Fruit fly (Drosophila melanogaster): ENCODE data around the gene hid.

The hid gene

DNA sequence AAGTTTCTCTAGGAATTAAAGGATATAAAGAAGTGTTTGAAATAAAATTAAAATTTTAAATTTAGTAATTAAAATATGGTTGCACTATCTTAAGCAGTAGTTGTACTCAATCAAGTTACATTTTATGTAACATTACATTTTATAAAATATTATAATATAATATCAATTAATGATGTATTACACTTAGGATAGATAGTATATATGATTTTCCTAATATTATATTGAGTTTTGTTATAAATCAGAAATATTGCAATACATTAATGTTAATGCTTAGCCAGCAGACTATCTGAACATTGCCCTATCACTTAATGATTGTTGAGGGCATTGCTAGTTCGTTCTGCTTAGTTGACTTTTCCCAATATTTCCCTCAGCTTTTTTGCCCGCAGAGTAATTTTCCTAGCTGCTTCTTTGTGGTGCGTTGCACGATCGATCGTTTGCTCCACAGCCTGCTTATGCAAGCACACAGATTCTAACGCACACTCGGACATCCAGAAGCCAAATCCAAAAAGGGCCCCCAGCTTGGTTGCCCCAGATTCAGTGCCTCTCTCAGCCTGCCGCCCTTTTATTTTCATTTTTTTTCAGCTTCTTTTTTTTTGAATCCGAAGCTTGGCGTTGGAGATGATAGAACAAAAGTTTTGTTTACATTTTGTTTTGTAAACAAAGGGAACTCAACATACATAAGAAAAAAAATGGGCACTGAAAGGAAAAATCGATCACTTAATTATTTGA lies 41.4 kb upstream of the hid start (continued):
- TF ChIP-seq Dek (tag; optimal IDR thresholded peaks at IDR 0.05) (no peak), trem (tag; optimal IDR thresholded peaks at IDR 0.05) (no peak), sob (GFP tag; IDR thresholded peaks at IDR 0.05) (no peak), sqz (GFP tag; optimal IDR thresholded peaks at IDR 0.05) (peak; percentile 80), dysf (GFP tag; IDR thresholded peaks at IDR 0.05) (no peak), cad (GFP tag; optimal IDR thresholded peaks at IDR 0.05) (no peak), Bteb2 (GFP tag; optimal IDR thresholded peaks at IDR 0.05) (no peak), CG10209 (GFP tag; optimal IDR thresholded peaks at IDR 0.05) (no peak), CG3281 (GFP tag; optimal IDR thresholded peaks at IDR 0.05) (no peak), CG32772 (GFP tag; IDR thresholded peaks at IDR 0.05) (peak; percentile 50; the same call in 1 of the 2 replicates), CG1647 (GFP tag; optimal IDR thresholded peaks at IDR 0.05) (no peak), lbe (GFP tag; optimal IDR thresholded peaks at IDR 0.05) (no peak), CG4360 (GFP tag; IDR thresholded peaks at IDR 0.05) (0 out of 2 replicates have a peak, but pooled peaks have one; percentile 7), CG11695 (GFP tag; IDR thresholded peaks at IDR 0.05) (no peak), HLH4C (GFP tag; IDR thresholded peaks at IDR 0.05; ENCODE audit: partially characterized antibody) (no peak), onecut (GFP tag; IDR thresholded peaks at IDR 0.05) (0 out of 2 replicates have a peak, but pooled peaks have one; percentile 20), abd-A (tag; optimal IDR thresholded peaks at IDR 0.05) (no peak), tgo (GFP tag; IDR thresholded peaks at IDR 0.05) (no peak), CG7372 (GFP tag; IDR thresholded peaks at IDR 0.05) (no peak), dmrt11E (tag; optimal IDR thresholded peaks at IDR 0.05) (no peak), ro (GFP tag; IDR thresholded peaks at IDR 0.05) (no peak), zen2 (GFP tag; IDR thresholded peaks at IDR 0.05; ENCODE audit: partially characterized antibody) (no peak), C15 (GFP tag; IDR thresholded peaks at IDR 0.05) (no peak), Poxn (GFP tag; IDR thresholded peaks at IDR 0.05) (no peak), sc (optimal IDR thresholded peaks at IDR 0.05) (no peak), sc (GFP tag; optimal IDR thresholded peaks at IDR 0.05) (no peak), ind (GFP tag; optimal IDR thresholded peaks at IDR 0.05) (no peak), CrebB (tag; optimal IDR thresholded peaks at IDR 0.05) (no peak), Hmx (GFP tag; optimal IDR thresholded peaks at IDR 0.05) (no peak), ci (GFP tag; IDR thresholded peaks at IDR 0.05) (0 out of 3 replicates have a peak, but pooled peaks have one; percentile 16), Doc2 (GFP tag; IDR thresholded peaks at IDR 0.05) (no peak)

DNA sequence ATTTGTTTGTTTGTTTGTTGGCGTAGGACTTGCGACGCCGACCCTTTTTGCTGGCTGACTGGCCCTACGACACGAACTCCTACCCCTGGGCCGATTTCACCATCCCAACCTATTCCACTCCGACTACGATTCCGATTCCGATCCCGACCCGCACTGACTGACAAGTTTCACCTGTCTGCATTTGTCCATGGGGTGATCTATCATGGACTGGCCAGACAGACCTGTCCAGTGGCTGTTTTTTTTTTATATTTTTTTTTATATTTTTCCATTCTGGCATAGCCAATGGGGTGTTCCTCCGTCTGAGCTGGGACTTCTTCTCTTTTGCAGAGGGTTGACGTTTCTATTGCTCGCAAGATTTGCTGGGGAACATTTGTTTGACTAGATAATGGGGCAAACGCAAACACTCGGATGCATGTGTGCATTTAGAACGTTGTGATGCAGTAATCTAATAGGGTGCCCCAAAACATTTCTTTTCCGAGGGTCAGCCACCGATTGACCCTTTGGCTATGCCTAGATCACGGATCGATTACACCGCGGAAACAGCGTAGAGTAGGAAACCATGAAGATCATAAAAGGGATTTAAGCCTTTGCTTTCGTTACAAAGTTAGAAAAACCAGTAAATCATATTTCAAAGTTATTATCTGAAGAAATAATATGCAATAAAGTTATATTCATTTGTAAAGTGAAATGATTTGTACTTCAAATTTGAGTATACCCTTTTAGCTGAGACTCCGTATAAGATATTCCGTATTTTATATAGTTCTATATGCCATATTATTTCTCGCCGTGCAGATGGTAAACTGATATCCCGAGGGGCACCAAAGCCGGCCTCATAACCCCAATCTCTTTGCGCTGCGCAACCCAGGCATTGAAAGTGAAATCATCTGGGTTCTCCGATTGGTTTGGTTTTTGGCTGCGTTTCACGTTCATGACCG lies 40.3 kb upstream of the hid start:
- TF ChIP-seq CG30403 (GFP tag; optimal IDR thresholded peaks at IDR 0.05), result peak; percentile 51
- TF ChIP-seq luna (GFP tag; optimal IDR thresholded peaks at IDR 0.05), result no peak
- TF ChIP-seq esg (GFP tag; conservative IDR thresholded peaks at IDR 0.05), result no peak; the same call in 1 of the 2 replicates
- TF ChIP-seq Tbp (GFP tag; optimal IDR thresholded peaks at IDR 0.05), result no peak
- peak; percentile 21 for TF ChIP-seq fd64A (GFP tag; optimal IDR thresholded peaks at IDR 0.05)
- TF ChIP-seq CG18262 (tag; optimal IDR thresholded peaks at IDR 0.05), result peak; percentile 89
- no peak for TF ChIP-seq CG12236 (GFP tag; optimal IDR thresholded peaks at IDR 0.05)
- TF ChIP-seq CG33557 (GFP tag; optimal IDR thresholded peaks at IDR 0.05), result peak; percentile 80
- TF ChIP-seq CG2678 (tag; optimal IDR thresholded peaks at IDR 0.05), result peak; percentile 72
- no peak for TF ChIP-seq Meics (GFP tag; optimal IDR thresholded peaks at IDR 0.05)
- no peak for TF ChIP-seq HmgD (GFP tag; optimal IDR thresholded peaks at IDR 0.05)
- TF ChIP-seq B-H2 (GFP tag; optimal IDR thresholded peaks at IDR 0.05), result no peak
- TF ChIP-seq mam (GFP tag; optimal IDR thresholded peaks at IDR 0.05), result no peak
- no peak for TF ChIP-seq psq (GFP tag; optimal IDR thresholded peaks at IDR 0.05)
- peak; percentile 13 for TF ChIP-seq sqz (GFP tag; optimal IDR thresholded peaks at IDR 0.05)
- TF ChIP-seq ro (GFP tag; IDR thresholded peaks at IDR 0.05), result no peak
- TF ChIP-seq bsh (GFP tag; optimal IDR thresholded peaks at IDR 0.05), result peak in 1 of 2 experiments; percentile 87
- TF ChIP-seq Rx (GFP tag; IDR thresholded peaks at IDR 0.05), result no peak
- no peak for TF ChIP-seq Stat92E (GFP tag; optimal IDR thresholded peaks at IDR 0.05)
- peak; percentile 2 for TF ChIP-seq nau (GFP tag; optimal IDR thresholded peaks at IDR 0.05)

All from whole organism, embryonic.